Fruit fly (Drosophila melanogaster) whole organism, adult: ENCODE measurements around the gene Ssb-c31a.

Experiments used
- CG11617 ChIP-seq: fragments of 200-800 bp; sonication (Bioruptor generic); optimal IDR thresholded peaks from 2 replicates; lab custom pipeline; 2017; ENCODE audit warnings: mild to moderate bottlenecking, missing biosample characterization, missing genetic modification reagents, missing genetic modification characterization
- CG12768 ChIP-seq: fragments of 200-800 bp; sonication (Bioruptor generic); optimal IDR thresholded peaks from 2 replicates; lab custom pipeline; 2017; ENCODE audit warnings: missing biosample characterization, missing genetic modification characterization, mild to moderate bottlenecking, moderate library complexity, missing genetic modification reagents
- CG14711 ChIP-seq: fragments of 200-800 bp; sonication (Bioruptor generic); optimal IDR thresholded peaks from 2 replicates; lab custom pipeline; 2018; ENCODE audit warnings: missing biosample characterization, mild to moderate bottlenecking, missing genetic modification characterization, moderate library complexity
- CG1620 ChIP-seq: fragments of 200-800 bp; sonication (Bioruptor generic); optimal IDR thresholded peaks from 2 replicates; lab custom pipeline; 2016; ENCODE audit warnings: missing biosample characterization, missing genetic modification characterization
- CG33017 ChIP-seq: fragments of 200-800 bp; sonication (Bioruptor generic); optimal IDR thresholded peaks from 2 replicates; lab custom pipeline; 2018; ENCODE audit warnings: missing biosample characterization, mild to moderate bottlenecking, missing genetic modification characterization, moderate library complexity
- CG5204 ChIP-seq: fragments of 200-800 bp; sonication (Bioruptor generic); optimal IDR thresholded peaks from 2 replicates; lab custom pipeline; 2016; ENCODE audit warnings: missing biosample characterization, missing genetic modification characterization
- CG7045 ChIP-seq: fragments of 200-800 bp; sonication (Bioruptor generic); optimal IDR thresholded peaks from 2 replicates; lab custom pipeline; 2017; ENCODE audit warnings: missing biosample characterization, mild to moderate bottlenecking, missing genetic modification characterization
- CG7101 ChIP-seq: fragments of 200-800 bp; sonication (Bioruptor generic); optimal IDR thresholded peaks from 2 replicates; lab custom pipeline; 2018; ENCODE audit warnings: missing biosample characterization, mild to moderate bottlenecking, missing genetic modification characterization, moderate library complexity
- Clk ChIP-seq: fragments of 200-800 bp; sonication (Bioruptor generic); optimal IDR thresholded peaks from 2 replicates; lab custom pipeline; 2017; ENCODE audit warnings: missing biosample characterization, missing genetic modification characterization
- Crg-1 ChIP-seq: fragments of 200-800 bp; sonication (Bioruptor generic); optimal IDR thresholded peaks from 2 replicates; lab custom pipeline; 2016; ENCODE audit warnings: missing biosample characterization, missing genetic modification characterization
- Hr96 ChIP-seq: fragments of 200-800 bp; sonication (Bioruptor generic); optimal IDR thresholded peaks from 2 replicates; lab custom pipeline; 2016; ENCODE audit warnings: missing biosample characterization, missing genetic modification characterization
- Mnt ChIP-seq: fragments of 200-800 bp; sonication (Bioruptor generic); optimal IDR thresholded peaks from 2 replicates; lab custom pipeline; 2016; ENCODE audit warnings: missing biosample characterization, mild to moderate bottlenecking, missing genetic modification characterization
- bab1 ChIP-seq: fragments of 200-800 bp; sonication (Bioruptor generic); optimal IDR thresholded peaks from 3 replicates; lab custom pipeline; 2019; ENCODE audit warnings: missing biosample characterization, mild to moderate bottlenecking, missing genetic modification characterization, moderate library complexity
- cic ChIP-seq: fragments of 200-800 bp; sonication (Bioruptor generic); optimal IDR thresholded peaks from 2 replicates; lab custom pipeline; 2017; ENCODE audit warnings: missing biosample characterization, mild to moderate bottlenecking, missing genetic modification characterization, moderate library complexity
- cnc ChIP-seq, 2 experiments: fragments of >200 bp; optimal IDR thresholded peaks; 2 replicates each; lab custom pipeline; 2017
- kay ChIP-seq: fragments of 200-800 bp; sonication (Bioruptor generic); peaks from one replicate; lab custom pipeline; 2016; ENCODE audit warnings: missing biosample characterization, missing genetic modification characterization, borderline replicate concordance
- ovo ChIP-seq: fragments of 200-800 bp; sonication (Bioruptor generic); optimal IDR thresholded peaks from 2 replicates; lab custom pipeline; 2016; ENCODE audit warnings: missing biosample characterization, missing genetic modification characterization
- pad ChIP-seq: fragments of 200-800 bp; sonication (Bioruptor generic); optimal IDR thresholded peaks from 3 replicates; lab custom pipeline; 2017; ENCODE audit warnings: missing biosample characterization, missing genetic modification characterization, mild to moderate bottlenecking, moderate library complexity, missing genetic modification reagents
- tj ChIP-seq: fragments of 200-800 bp; sonication (Bioruptor generic); optimal IDR thresholded peaks from 3 replicates; lab custom pipeline; 2017; ENCODE audit warnings: missing biosample characterization, mild to moderate bottlenecking, missing genetic modification characterization, moderate library complexity
- toe ChIP-seq: fragments of 200-800 bp; sonication (Bioruptor generic); optimal IDR thresholded peaks from 2 replicates; lab custom pipeline; 2016; ENCODE audit warnings: missing biosample characterization, missing genetic modification characterization

The Ssb-c31a gene

DNA sequence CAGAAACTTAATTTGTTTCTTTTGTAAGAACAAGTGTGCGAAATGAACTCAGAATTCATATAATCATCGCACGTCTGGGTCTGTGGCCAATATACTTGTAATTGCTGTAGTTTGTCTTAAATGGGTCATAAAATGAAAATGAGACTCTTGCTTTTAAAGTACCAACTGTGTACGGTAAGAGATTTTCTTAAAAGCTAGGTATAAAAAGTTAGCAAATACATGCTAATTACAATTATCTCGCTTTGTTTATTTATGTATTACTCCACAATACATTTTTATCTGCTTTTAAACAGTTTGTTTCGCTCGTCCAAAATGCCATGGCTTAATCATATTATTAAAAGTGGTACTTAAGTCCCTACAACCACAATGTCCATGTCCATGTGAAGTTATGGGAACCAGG lies 7.4 kb upstream of the Ssb-c31a start:
- peak; percentile 62 for TF ChIP-seq CG33017 (tag; lab: Kevin White, UChicago)
- TF ChIP-seq Mnt (GFP tag; lab: Kevin White, UChicago) = no peak
- no peak for TF ChIP-seq CG1620 (GFP tag; lab: Kevin White, UChicago)
- no peak for TF ChIP-seq CG14711 (tag; lab: Kevin White, UChicago)

DNA sequence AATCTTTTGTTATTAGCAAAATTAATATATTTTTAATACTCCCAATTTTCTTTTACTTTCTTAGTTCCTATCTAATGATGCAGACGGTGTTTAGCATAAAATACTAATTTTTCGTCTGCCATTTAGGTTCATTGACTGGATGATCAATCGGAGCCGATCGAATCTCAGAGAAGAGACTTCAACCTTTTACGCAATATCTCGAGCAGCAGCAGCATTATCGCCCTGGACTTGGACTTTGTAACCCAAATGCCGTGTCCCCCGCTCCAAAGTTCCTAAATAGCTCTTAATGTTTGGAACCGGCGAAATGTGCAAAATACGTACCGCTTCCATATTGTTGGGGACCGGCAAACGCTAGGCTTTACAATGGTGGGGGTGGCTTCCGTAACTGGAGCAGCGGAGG lies 6.8 kb upstream of the Ssb-c31a start:
- TF ChIP-seq CG12768 (GFP tag; lab: Kevin White, UChicago) (peak; percentile 60), CG7045 (GFP tag; lab: Kevin White, UChicago) (no peak)

DNA sequence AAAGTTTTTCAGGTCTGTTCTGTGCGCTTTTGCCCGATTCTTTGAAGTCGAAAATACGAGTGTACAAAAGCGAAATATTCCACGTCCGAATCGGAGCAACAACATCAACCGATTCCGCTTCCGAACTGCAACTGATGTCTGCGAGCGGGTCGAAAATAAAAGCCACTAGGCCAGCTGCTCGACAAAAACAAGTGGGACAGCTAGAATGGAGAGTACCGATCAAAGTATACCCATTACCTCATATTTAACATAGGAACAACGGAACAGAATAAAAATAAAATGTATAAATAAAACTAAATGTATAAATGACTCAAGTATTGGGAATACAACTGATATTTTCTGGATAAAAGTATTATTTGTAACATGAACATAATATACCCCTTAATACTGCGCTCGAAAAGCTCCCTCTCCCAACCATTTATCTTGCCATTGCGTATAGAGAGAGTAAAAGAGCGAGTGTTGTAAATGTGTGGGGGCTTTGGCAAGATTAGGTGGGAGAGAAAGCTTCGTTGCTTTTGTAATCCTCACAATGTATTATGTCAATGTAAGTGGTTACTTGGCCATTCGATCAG lies 6.1 kb upstream of the Ssb-c31a start, which contains the start of gene SLC5A11:
Gene SLC5A11, minus strand, starts transcription at position 137 of the 572 bp plus-strand sequence.
- peak; percentile 56 for TF ChIP-seq CG1620 (GFP tag; lab: Kevin White, UChicago)
- no peak for TF ChIP-seq cnc (optimal IDR thresholded peaks at IDR 0.05; lab: Kevin White, UChicago)
- TF ChIP-seq Crg-1 (GFP tag; lab: Kevin White, UChicago) = peak; percentile 84
- TF ChIP-seq CG7045 (GFP tag; lab: Kevin White, UChicago) = peak; percentile 99
- peak; percentile 87 for TF ChIP-seq pad (GFP tag; lab: Kevin White, UChicago)
- TF ChIP-seq Mnt (GFP tag; lab: Kevin White, UChicago) = peak; percentile 77
- TF ChIP-seq Hr96 (GFP tag; lab: Kevin White, UChicago) = peak; percentile 97
- TF ChIP-seq CG33017 (tag; lab: Kevin White, UChicago) = peak; percentile 98
- peak; percentile 84 for TF ChIP-seq CG5204 (GFP tag; lab: Kevin White, UChicago)
- peak; percentile 92 for TF ChIP-seq CG14711 (tag; lab: Kevin White, UChicago)
- peak; percentile 96 for TF ChIP-seq CG7101 (tag; lab: Kevin White, UChicago)
- peak; percentile 93 for TF ChIP-seq Clk (GFP tag; lab: Kevin White, UChicago)
- TF ChIP-seq CG11617 = peak; percentile 96
- TF ChIP-seq bab1 (GFP tag; lab: Kevin White, UChicago) = peak; percentile 100
- TF ChIP-seq kay (GFP tag; lab: Kevin White, UChicago) = peak; percentile 58
- peak; percentile 75 for TF ChIP-seq tj (GFP tag; lab: Kevin White, UChicago)
- TF ChIP-seq CG12768 (GFP tag; lab: Kevin White, UChicago) = peak; percentile 96
- TF ChIP-seq cic (GFP tag; lab: Kevin White, UChicago) = peak; percentile 98
- TF ChIP-seq toe (GFP tag; lab: Kevin White, UChicago) = peak; percentile 96
- peak; percentile 83 for TF ChIP-seq ovo (GFP tag; lab: Kevin White, UChicago)

DNA sequence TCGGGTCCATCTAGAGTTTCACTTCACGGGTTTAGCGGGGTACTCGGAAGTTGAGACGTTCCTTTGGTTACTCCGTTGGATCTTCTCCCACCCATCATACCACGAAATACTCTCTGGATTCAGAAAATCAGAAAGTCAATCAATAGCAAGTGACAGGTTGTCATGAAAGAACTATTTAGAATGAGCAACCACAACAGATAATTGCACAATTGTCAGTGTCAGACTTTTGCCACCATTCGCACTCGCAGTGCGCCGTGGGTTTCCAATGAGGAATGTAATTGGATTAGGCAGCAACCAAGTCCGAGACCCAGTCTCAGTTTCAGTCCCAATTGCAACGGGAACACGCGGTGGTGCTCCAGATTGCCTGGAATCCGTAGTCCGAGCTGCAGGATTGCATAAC lies 5.3 kb upstream of the Ssb-c31a start, which contains the start of gene CG8419:
Gene CG8419, plus strand, starts transcription at position 301 of the 400 bp plus-strand sequence.
- TF ChIP-seq cnc (optimal IDR thresholded peaks at IDR 0.05; lab: Kevin White, UChicago) (no peak), Crg-1 (GFP tag; lab: Kevin White, UChicago) (no peak), kay (GFP tag; lab: Kevin White, UChicago) (no peak)

DNA sequence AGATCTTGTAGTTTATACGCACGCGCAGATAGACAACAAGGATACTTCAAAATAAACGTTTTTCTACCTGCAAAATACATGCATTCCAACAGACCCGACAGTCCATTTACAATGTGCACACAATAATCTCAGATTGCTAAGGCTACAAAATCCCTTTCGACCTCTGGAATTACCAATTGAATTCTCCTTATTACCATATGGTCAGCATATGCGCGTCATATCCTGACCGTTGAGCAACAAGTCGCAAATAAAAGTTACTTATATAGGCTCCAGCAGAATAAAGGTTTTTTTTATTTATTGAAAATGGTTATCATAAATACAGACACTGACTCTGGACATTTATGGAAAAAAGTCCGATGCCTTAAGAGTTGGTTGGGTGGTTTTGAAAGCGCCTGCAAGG lies 1.8 kb upstream of the Ssb-c31a start:
- peak; percentile 88 for TF ChIP-seq kay (GFP tag; lab: Kevin White, UChicago)
- no peak for TF ChIP-seq bab1 (GFP tag; lab: Kevin White, UChicago)

DNA sequence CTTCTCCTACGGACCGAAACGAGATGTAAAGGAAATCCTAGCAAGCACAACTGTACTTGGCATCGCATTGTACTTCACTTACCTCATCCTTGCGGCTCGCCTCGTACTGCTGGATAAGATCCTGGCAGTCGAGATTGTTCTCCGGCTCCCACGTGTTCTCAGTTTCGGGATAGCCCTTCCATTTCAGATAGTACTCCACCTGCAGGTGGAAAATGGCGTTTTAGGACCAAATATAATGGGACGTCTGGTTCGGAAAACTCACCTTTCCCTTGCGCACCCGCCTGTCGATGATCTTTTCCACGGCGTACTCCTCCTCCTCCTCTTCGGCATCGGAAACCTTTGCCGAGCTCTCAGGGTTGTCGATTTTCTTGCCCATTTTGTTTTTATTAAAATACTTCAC lies 679 bp upstream of the Ssb-c31a start:
- no peak for TF ChIP-seq CG7101 (tag; lab: Kevin White, UChicago)
- no peak for TF ChIP-seq Crg-1 (GFP tag; lab: Kevin White, UChicago)
- TF ChIP-seq CG7045 (GFP tag; lab: Kevin White, UChicago) = no peak
- no peak for TF ChIP-seq CG1620 (GFP tag; lab: Kevin White, UChicago)
- TF ChIP-seq CG14711 (tag; lab: Kevin White, UChicago) = no peak
- TF ChIP-seq tj (GFP tag; lab: Kevin White, UChicago) = no peak
- no peak for TF ChIP-seq CG5204 (GFP tag; lab: Kevin White, UChicago)
- no peak for TF ChIP-seq ovo (GFP tag; lab: Kevin White, UChicago)
- TF ChIP-seq Hr96 (GFP tag; lab: Kevin White, UChicago) = no peak
- no peak for TF ChIP-seq Clk (GFP tag; lab: Kevin White, UChicago)
- TF ChIP-seq cic (GFP tag; lab: Kevin White, UChicago) = no peak

DNA sequence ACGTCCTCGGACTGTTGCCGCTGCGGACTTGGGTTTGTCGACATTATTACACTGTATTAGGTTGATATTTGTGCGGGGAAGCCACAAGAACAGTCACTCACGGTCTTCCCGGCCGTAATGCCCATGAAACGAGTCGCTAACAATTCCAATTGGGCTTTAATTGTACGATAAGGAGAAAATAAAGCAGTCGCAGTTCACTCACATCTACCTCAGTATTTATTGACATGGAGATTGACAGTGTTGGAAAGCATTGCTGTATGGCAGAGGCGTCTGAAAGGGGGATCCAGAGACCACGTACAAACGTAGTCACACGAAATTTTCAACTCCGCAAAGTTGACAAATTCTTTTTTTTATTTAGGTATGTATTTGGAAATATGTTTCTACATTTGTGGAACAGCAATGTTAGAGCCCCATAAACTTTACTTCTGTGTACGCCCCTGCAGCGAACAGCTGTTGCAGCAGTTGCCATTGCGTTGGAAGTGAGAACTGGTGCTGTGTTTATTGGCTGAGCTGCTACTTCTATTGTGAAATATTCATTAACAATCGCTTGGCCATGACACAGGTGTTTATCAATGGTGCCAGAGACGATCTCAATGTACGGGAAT lies 1.6 kb downstream of the Ssb-c31a start, which contains the start of the genes CG8372 and CG8360:
Gene CG8372, minus strand, starts transcription at position 237 of the 605 bp plus-strand sequence.
Gene CG8360, plus strand, starts transcription at position 294 of the 605 bp plus-strand sequence.
- TF ChIP-seq CG7101 (tag; lab: Kevin White, UChicago) = peak; percentile 99
- TF ChIP-seq kay (GFP tag; lab: Kevin White, UChicago) = peak; percentile 95
- TF ChIP-seq CG12768 (GFP tag; lab: Kevin White, UChicago) = peak; percentile 99
- TF ChIP-seq tj (GFP tag; lab: Kevin White, UChicago) = peak; percentile 92
- TF ChIP-seq cnc (optimal IDR thresholded peaks at IDR 0.05; lab: Kevin White, UChicago) = no peak
- peak; percentile 98 for TF ChIP-seq Clk (GFP tag; lab: Kevin White, UChicago)
- TF ChIP-seq CG1620 (GFP tag; lab: Kevin White, UChicago) = peak; percentile 99
- peak; percentile 99 for TF ChIP-seq CG5204 (GFP tag; lab: Kevin White, UChicago)
- TF ChIP-seq ovo (GFP tag; lab: Kevin White, UChicago) = peak; percentile 98
- TF ChIP-seq CG33017 (tag; lab: Kevin White, UChicago) = peak; percentile 99
- TF ChIP-seq cic (GFP tag; lab: Kevin White, UChicago) = peak; percentile 96
- peak; percentile 98 for TF ChIP-seq CG11617
- peak; percentile 98 for TF ChIP-seq Mnt (GFP tag; lab: Kevin White, UChicago)
- peak; percentile 99 for TF ChIP-seq CG7045 (GFP tag; lab: Kevin White, UChicago)
- TF ChIP-seq bab1 (GFP tag; lab: Kevin White, UChicago) = peak; percentile 98
- peak; percentile 96 for TF ChIP-seq CG14711 (tag; lab: Kevin White, UChicago)
- peak; percentile 99 for TF ChIP-seq toe (GFP tag; lab: Kevin White, UChicago)
- peak; percentile 92 for TF ChIP-seq pad (GFP tag; lab: Kevin White, UChicago)
- TF ChIP-seq Hr96 (GFP tag; lab: Kevin White, UChicago) = peak; percentile 99
- peak; percentile 99 for TF ChIP-seq Crg-1 (GFP tag; lab: Kevin White, UChicago)
